1 fruit fly cellular context compared by ENCODE assay signal in the genomic region with DNA sequence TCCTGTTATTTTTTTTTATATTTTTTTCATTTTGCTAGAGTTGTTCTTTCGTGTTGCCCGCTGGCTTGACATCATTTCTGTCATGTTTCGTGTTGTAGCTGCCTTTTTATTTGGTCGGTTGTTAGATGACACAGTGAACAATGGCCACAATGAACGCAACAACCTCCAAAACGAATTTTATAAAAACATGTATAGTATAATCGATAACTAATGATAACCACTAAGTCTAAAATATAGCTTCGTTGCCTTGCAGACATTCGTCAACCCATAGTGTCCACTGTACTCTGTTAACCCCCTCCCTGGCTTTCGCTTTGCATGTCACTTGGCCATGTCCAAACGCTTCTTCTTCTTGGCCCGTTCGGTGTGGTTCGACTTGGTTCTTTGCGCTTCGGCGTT.
TF ChIP-seq lines count a peak whose summit lies in the region.

No protein-coding gene starts in this region.

TF ChIP-seq in whole organism, embryonic, 481 proteins besides CTCF, POLR2A, EP300 and RAD21 (continued from another document):
- TF ChIP-seq Blimp-1 (GFP tag; optimal IDR thresholded peaks at IDR 0.05; lab: Kevin White, UChicago) (peak; percentile 75), CG12391 (tag; optimal IDR thresholded peaks at IDR 0.05; lab: Kevin White, UChicago) (peak; percentile 42), CG8765 (GFP tag; IDR thresholded peaks at IDR 0.05; lab: Robert Waterston, UW) (peak; percentile 71), chif (GFP tag; optimal IDR thresholded peaks at IDR 0.05; lab: Kevin White, UChicago) (peak; percentile 68 to 79), vnd (GFP tag; IDR thresholded peaks at IDR 0.05; lab: Robert Waterston, UW; ENCODE audit: partially characterized antibody) (no peak), Usf (GFP tag; optimal IDR thresholded peaks at IDR 0.05; lab: Kevin White, UChicago) (peak; percentile 43), CG11093 (GFP tag; IDR thresholded peaks at IDR 0.05; lab: Robert Waterston, UW) (peak; percentile 72; the same call in 2 of the 3 replicates), Gug (GFP tag; IDR thresholded peaks at IDR 0.05; lab: Robert Waterston, UW) (peak; percentile 84), CG8944 (GFP tag; optimal IDR thresholded peaks at IDR 0.05; lab: Kevin White, UChicago) (peak; percentile 73), inv (GFP tag; IDR thresholded peaks at IDR 0.05; lab: Robert Waterston, UW; ENCODE audit: partially characterized antibody) (no peak), CG13624 (GFP tag; optimal IDR thresholded peaks at IDR 0.05; lab: Kevin White, UChicago) (peak; percentile 38), BtbVII (GFP tag; optimal IDR thresholded peaks at IDR 0.05; lab: Kevin White, UChicago) (no peak), salm (tag; optimal IDR thresholded peaks at IDR 0.05; lab: Kevin White, UChicago) (peak; percentile 15), dpn (GFP tag; optimal IDR thresholded peaks at IDR 0.05; lab: Kevin White, UChicago) (peak; percentile 70 to 76), CG4282 (GFP tag; optimal IDR thresholded peaks at IDR 0.05; lab: Kevin White, UChicago) (peak; percentile 38), ken (GFP tag; IDR thresholded peaks at IDR 0.05; lab: Robert Waterston, UW) (peak; percentile 86), CG10565 (GFP tag; optimal IDR thresholded peaks at IDR 0.05; lab: Kevin White, UChicago) (no peak), danr (GFP tag; IDR thresholded peaks at IDR 0.05; lab: Robert Waterston, UW) (peak; percentile 32), z (GFP tag; IDR thresholded peaks at IDR 0.05; lab: Robert Waterston, UW) (no peak), Hr51 (GFP tag; optimal IDR thresholded peaks at IDR 0.05; lab: Kevin White, UChicago) (peak in 1 of 2 experiments; percentile 29), Awh (GFP tag; IDR thresholded peaks at IDR 0.05; lab: Robert Waterston, UW) (peak; percentile 86), CG33557 (GFP tag; optimal IDR thresholded peaks at IDR 0.05; lab: Kevin White, UChicago) (no peak), CG2889 (GFP tag; IDR thresholded peaks at IDR 0.05; lab: Robert Waterston, UW) (peak; percentile 70), sens (GFP tag; lab: Kevin White, UChicago) (peak; percentile 93), CG13894 (tag; optimal IDR thresholded peaks at IDR 0.05; lab: Kevin White, UChicago) (peak; percentile 47), Scr (GFP tag; IDR thresholded peaks at IDR 0.05; lab: Robert Waterston, UW; ENCODE audit: partially characterized antibody) (no peak), CG17568 (GFP tag; optimal IDR thresholded peaks at IDR 0.05; lab: Kevin White, UChicago) (no peak), Atf6 (GFP tag; IDR thresholded peaks at IDR 0.05; lab: Robert Waterston, UW) (peak; percentile 75), Sox100B (GFP tag; optimal IDR thresholded peaks at IDR 0.05; lab: Kevin White, UChicago) (peak; percentile 28), Sin3A (optimal IDR thresholded peaks at IDR 0.05; lab: Kevin White, UChicago) (no peak), CG7372 (GFP tag; IDR thresholded peaks at IDR 0.05; lab: Robert Waterston, UW) (peak; percentile 75), B-H2 (GFP tag; optimal IDR thresholded peaks at IDR 0.05; lab: Kevin White, UChicago) (no peak), CG4617 (GFP tag; optimal IDR thresholded peaks at IDR 0.05; lab: Kevin White, UChicago; ENCODE audit: borderline replicate concordance) (peak; percentile 30), HmgZ (tag; optimal IDR thresholded peaks at IDR 0.05; lab: Kevin White, UChicago) (peak; percentile 43), pzg (GFP tag; optimal IDR thresholded peaks at IDR 0.05; lab: Kevin White, UChicago) (no peak), CG31388 (GFP tag; optimal IDR thresholded peaks at IDR 0.05; lab: Kevin White, UChicago) (peak; percentile 40), dati (GFP tag; IDR thresholded peaks at IDR 0.05; lab: Robert Waterston, UW) (peak; percentile 37; the same call in 1 of the 2 replicates), kni (GFP tag; optimal IDR thresholded peaks at IDR 0.05; lab: Kevin White, UChicago) (peak; percentile 84), CG30403 (GFP tag; optimal IDR thresholded peaks at IDR 0.05; lab: Kevin White, UChicago) (peak; percentile 51), emc (GFP tag; optimal IDR thresholded peaks at IDR 0.05; lab: Kevin White, UChicago) (peak; percentile 8), CG14965 (GFP tag; optimal IDR thresholded peaks at IDR 0.05; lab: Kevin White, UChicago; ENCODE audit: borderline replicate concordance) (peak; percentile 38), CG42726 (GFP tag; IDR thresholded peaks at IDR 0.05; lab: Robert Waterston, UW; ENCODE audit: partially characterized antibody) (no peak), Vsx1 (GFP tag; optimal IDR thresholded peaks at IDR 0.05; lab: Kevin White, UChicago) (no peak)
